Fruit fly (Drosophila melanogaster): Measurements from ENCODE around the gene CG31688.

dm6 chr2L:20416754-20417563, 9.0 kb upstream of the CG31688 start, which contains the start of the genes CG10949 and Arpc2:
- TF ChIP-seq Mnt (GFP tag; optimal IDR thresholded peaks at IDR 0.05) (peak; percentile 92), Crg-1 (GFP tag; optimal IDR thresholded peaks at IDR 0.05) (peak; percentile 59), toe (GFP tag; optimal IDR thresholded peaks at IDR 0.05) (peak; percentile 67), CG33017 (tag; optimal IDR thresholded peaks at IDR 0.05) (peak; percentile 75), kay (GFP tag; ENCODE audit: borderline replicate concordance) (peak; percentile 97), Hr96 (GFP tag; optimal IDR thresholded peaks at IDR 0.05) (no peak), tj (GFP tag; optimal IDR thresholded peaks at IDR 0.05) (peak; percentile 92), ovo (GFP tag; optimal IDR thresholded peaks at IDR 0.05) (peak; percentile 47)
